Fruit fly (Drosophila melanogaster): Measurements from ENCODE around the gene lcs.

dm6 chrX:21365421-21365820, 31.7 kb downstream of the lcs start:
- TF ChIP-seq CG9797 (GFP tag; optimal IDR thresholded peaks at IDR 0.05) (no peak), pnt (GFP tag; optimal IDR thresholded peaks at IDR 0.05) (no peak), Antp (GFP tag; optimal IDR thresholded peaks at IDR 0.05) (no peak), hkb (optimal IDR thresholded peaks at IDR 0.05) (no peak), hkb (GFP tag; IDR thresholded peaks at IDR 0.05) (no peak), ems (GFP tag; optimal IDR thresholded peaks at IDR 0.05) (no peak), CG6654 (GFP tag; optimal IDR thresholded peaks at IDR 0.05) (no peak), Mes4 (GFP tag; optimal IDR thresholded peaks at IDR 0.05) (no peak), hth (optimal IDR thresholded peaks at IDR 0.05) (no peak)
